Worm (Caenorhabditis elegans): Measurements from ENCODE around the gene myo-6.

ce11 chrIII:13380196-13380595 is 29.4 kb upstream of the myo-6 start, which contains the start of gene T03F6.6:
- TF ChIP-seq pha-4 (tag; optimal IDR thresholded peaks at IDR 0.05) = no peak
- TF ChIP-seq ets-4 (tag; optimal IDR thresholded peaks at IDR 0.05) = no peak
- TF ChIP-seq tbx-7 (tag; optimal IDR thresholded peaks at IDR 0.05) = no peak
- TF ChIP-seq fkh-10 (GFP tag; optimal IDR thresholded peaks at IDR 0.05) = no peak
- no peak for TF ChIP-seq hlh-15 (tag; optimal IDR thresholded peaks at IDR 0.05)
- TF ChIP-seq pax-1 (tag; optimal IDR thresholded peaks at IDR 0.05) = no peak
- no peak for TF ChIP-seq hlh-30 (tag; optimal IDR thresholded peaks at IDR 0.05; ENCODE audit: insufficient read depth)
- no peak for TF ChIP-seq F13H6.1 (tag; optimal IDR thresholded peaks at IDR 0.05)
- no peak for TF ChIP-seq pha-2 (tag; optimal IDR thresholded peaks at IDR 0.05)
- TF ChIP-seq tbx-2 (tag; optimal IDR thresholded peaks at IDR 0.05) = no peak
- no peak for TF ChIP-seq ama-1 (optimal IDR thresholded peaks at IDR 0.05)
- no peak for TF ChIP-seq unc-55 (GFP tag; optimal IDR thresholded peaks at IDR 0.05)
- no peak for TF ChIP-seq nhr-11 (tag; optimal IDR thresholded peaks at IDR 0.05)
- TF ChIP-seq fax-1 (tag; optimal IDR thresholded peaks at IDR 0.05) = no peak
